Worm (Caenorhabditis elegans) whole organism, midembryonic: ENCODE data around the gene str-166.

Experiments
- flt-1 ChIP-seq: fragments of 200-800 bp; sonication (Bioruptor generic); IDR thresholded peaks from 2 replicates; pipeline ENCODE4 v1.3.6; 2022; ENCODE audit warnings: missing genetic modification characterization, missing compliant biosample characterization
- med-1 ChIP-seq: sonication (generic microtip); optimal IDR thresholded peaks from 2 replicates; lab custom pipeline; 2017; ENCODE audit warnings: missing genetic modification characterization, mild to moderate bottlenecking, missing compliant biosample characterization, antibody characterized with exemption, missing genetic modification reagents; ENCODE audit not compliant: insufficient read depth
- tab-1 ChIP-seq: fragments of 200-800 bp; sonication (Bioruptor generic); IDR thresholded peaks from 2 replicates; pipeline ENCODE4 v1.3.6; 2022; ENCODE audit warnings: missing genetic modification characterization, missing compliant biosample characterization
- ztf-29 ChIP-seq: fragments of 200-800 bp; sonication (Bioruptor generic); IDR thresholded peaks from 2 replicates; pipeline ENCODE4 v1.3.6; 2022; ENCODE audit warnings: missing genetic modification reagents, missing genetic modification characterization, missing compliant biosample characterization

ce11 chrIV:4917774-4918173, 33.7 kb downstream of the str-166 start, which contains the start of gene str-158:
- TF ChIP-seq flt-1 (GFP tag; lab: Robert Waterston, UW) = no peak
- TF ChIP-seq med-1 = no peak
- TF ChIP-seq tab-1 = no peak
- TF ChIP-seq ztf-29 = no peak
